Worm (Caenorhabditis elegans): ENCODE results near the gene B0001.2.

The B0001.2 gene

DNA sequence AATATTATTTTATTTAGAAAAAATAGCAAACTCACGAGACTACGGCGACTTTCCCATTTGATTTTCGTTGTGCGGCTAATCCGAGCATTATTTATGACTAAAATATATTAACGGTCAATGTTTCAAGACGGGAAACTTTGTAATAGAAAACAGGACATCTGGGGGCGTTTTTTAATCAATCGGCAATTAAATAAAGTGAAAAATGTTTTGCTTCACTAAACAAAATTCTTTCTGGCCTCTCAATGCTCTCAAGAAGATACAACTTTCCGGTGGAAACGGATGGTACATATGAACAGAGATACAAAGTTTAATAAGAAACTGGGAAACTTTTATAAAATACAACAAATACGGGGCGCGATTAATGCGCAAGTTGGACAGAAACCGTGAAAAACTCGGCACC is at the start of gene B0001.2:
TSS of gene B0001.2 (minus strand) at position 101 of the 400 bp plus-strand sequence.
- TF ChIP-seq sdc-2 (tag; optimal IDR thresholded peaks at IDR 0.05) = no peak
- TF ChIP-seq rnt-1 (tag; optimal IDR thresholded peaks at IDR 0.05) = no peak
- no peak for TF ChIP-seq gmeb-2 (tag; optimal IDR thresholded peaks at IDR 0.05)
- TF ChIP-seq dve-1 (tag; optimal IDR thresholded peaks at IDR 0.05) = no peak
- no peak for TF ChIP-seq madf-2 (tag; optimal IDR thresholded peaks at IDR 0.05)
- no peak for TF ChIP-seq ceh-9 (tag; optimal IDR thresholded peaks at IDR 0.05)
- no peak for TF ChIP-seq ceh-24 (tag; optimal IDR thresholded peaks at IDR 0.05)
- no peak for TF ChIP-seq pha-2 (tag; optimal IDR thresholded peaks at IDR 0.05)
- TF ChIP-seq hlh-8 (tag; optimal IDR thresholded peaks at IDR 0.05) = no peak
- TF ChIP-seq C38D4.7 (GFP tag; optimal IDR thresholded peaks at IDR 0.05) = no peak
- TF ChIP-seq nhr-11 (tag; optimal IDR thresholded peaks at IDR 0.05) = no peak
- TF ChIP-seq ztf-16 (tag; optimal IDR thresholded peaks at IDR 0.05) = no peak
- no peak for TF ChIP-seq ahr-1 (tag; optimal IDR thresholded peaks at IDR 0.05)
- no peak for TF ChIP-seq unc-3 (GFP tag; conservative IDR thresholded peaks at IDR 0.05)
- no peak for TF ChIP-seq unc-3 (tag; optimal IDR thresholded peaks at IDR 0.05)

DNA sequence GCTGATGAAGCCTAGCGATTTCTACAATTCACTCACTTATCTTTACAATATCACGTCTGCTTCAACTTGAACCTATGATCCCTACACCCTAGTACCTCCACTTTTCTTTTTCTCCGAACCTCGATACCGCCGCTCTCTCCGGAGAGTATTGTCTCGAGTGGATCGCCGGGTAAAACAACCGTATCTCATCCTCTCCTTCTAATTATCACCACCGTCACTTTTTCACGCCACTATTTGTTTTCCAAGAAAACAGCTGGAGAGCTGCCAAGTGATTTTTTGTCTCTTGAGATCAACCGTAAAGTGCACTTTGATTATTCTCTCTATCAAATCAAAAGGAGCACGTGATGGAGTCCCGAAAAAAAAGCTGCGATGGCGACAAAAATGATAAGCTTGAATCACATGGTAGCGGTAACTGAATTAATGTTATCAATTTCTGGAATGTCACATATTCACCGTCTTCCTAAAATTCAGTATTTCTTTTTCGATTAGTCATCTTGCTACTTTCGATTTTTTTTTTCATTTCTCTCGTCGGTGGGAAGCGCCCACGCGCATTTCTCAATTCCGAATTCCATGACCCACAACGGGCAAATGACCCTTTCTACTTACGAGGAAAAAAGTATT is 48.9 kb upstream of the B0001.2 start:
- TF ChIP-seq ttx-3 (tag; optimal IDR thresholded peaks at IDR 0.05) = no peak

DNA sequence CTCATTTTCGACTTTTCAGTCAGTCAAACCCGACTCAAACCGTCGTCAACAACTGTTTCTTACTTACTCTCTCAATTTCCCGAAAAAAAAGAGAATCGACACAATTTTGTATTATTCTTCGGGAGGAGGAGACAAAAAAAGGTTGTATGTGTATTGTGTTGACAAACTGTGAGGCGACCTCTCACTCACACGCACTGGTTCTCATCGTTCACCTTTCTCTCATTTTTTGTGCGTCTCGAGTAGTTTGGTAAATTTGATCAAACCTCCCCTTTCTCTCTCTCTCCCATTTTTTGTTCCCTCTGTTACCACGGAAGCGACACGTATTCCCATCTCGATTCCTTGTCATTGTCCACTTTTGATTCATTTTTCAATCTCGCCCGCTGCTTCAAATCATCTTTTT is 48.0 kb upstream of the B0001.2 start:
- TF ChIP-seq pqm-1 (tag; optimal IDR thresholded peaks at IDR 0.05) (no peak), pat-9 (tag; optimal IDR thresholded peaks at IDR 0.05) (no peak), tbx-7 (tag; optimal IDR thresholded peaks at IDR 0.05) (no peak), ceh-31 (tag; optimal IDR thresholded peaks at IDR 0.05) (no peak), K09A11.1 (tag; optimal IDR thresholded peaks at IDR 0.05; ENCODE audit: insufficient read depth) (no peak), ceh-45 (GFP tag; IDR thresholded peaks at IDR 0.05) (no peak), ets-4 (tag; optimal IDR thresholded peaks at IDR 0.05) (no peak), unc-55 (GFP tag; optimal IDR thresholded peaks at IDR 0.05) (no peak), ceh-18 (tag; optimal IDR thresholded peaks at IDR 0.05) (no peak), ceh-9 (tag; optimal IDR thresholded peaks at IDR 0.05) (no peak), pax-1 (tag; optimal IDR thresholded peaks at IDR 0.05) (no peak), tbx-2 (tag; optimal IDR thresholded peaks at IDR 0.05) (no peak)

- TF ChIP-seq elt-2 (tag; optimal IDR thresholded peaks at IDR 0.05) (peak; percentile 76), ceh-2 (tag; optimal IDR thresholded peaks at IDR 0.05) (no peak)
Observed at ce11 chrIV:12197679-12198078, 46.9 kb upstream of the B0001.2 start.

DNA sequence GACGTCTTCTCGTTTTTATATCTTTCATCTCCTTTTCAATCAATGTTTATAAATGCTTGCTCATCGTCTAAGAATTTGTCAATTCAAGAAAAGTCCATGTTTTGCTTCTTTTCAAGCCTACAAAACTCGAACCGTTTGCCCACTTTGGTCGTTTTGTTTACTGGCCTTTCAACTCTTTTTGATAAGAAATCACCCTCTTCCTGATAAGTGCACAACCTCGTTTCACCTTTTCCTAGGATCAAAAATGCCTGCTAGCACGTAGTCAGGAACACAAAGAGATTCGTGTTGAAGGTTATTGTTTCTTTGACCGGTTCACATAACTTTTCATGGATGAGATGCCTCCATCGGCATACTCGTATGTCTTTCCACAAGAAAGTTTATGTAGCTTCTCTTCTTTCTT is 45.8 kb upstream of the B0001.2 start:
- TF ChIP-seq sdc-2 (tag; optimal IDR thresholded peaks at IDR 0.05) = no peak
- no peak for TF ChIP-seq lin-11 (tag; optimal IDR thresholded peaks at IDR 0.05)
- no peak for TF ChIP-seq mec-3 (tag; optimal IDR thresholded peaks at IDR 0.05; ENCODE audit: borderline replicate concordance)
- no peak for TF ChIP-seq unc-3 (GFP tag; conservative IDR thresholded peaks at IDR 0.05)
- no peak for TF ChIP-seq unc-3 (tag; optimal IDR thresholded peaks at IDR 0.05)
- TF ChIP-seq elt-2 (tag; optimal IDR thresholded peaks at IDR 0.05) = peak; percentile 36

ce11 chrIV:12194668-12195067 is 43.9 kb upstream of the B0001.2 start:
- TF ChIP-seq fkh-6 (tag; optimal IDR thresholded peaks at IDR 0.05) = no peak
- TF ChIP-seq zip-5 (tag; optimal IDR thresholded peaks at IDR 0.05) = no peak
- TF ChIP-seq nhr-232 (tag; optimal IDR thresholded peaks at IDR 0.05) = no peak
- no peak for TF ChIP-seq sox-4 (tag; optimal IDR thresholded peaks at IDR 0.05)
- TF ChIP-seq ceh-31 (tag; optimal IDR thresholded peaks at IDR 0.05) = no peak
- no peak for TF ChIP-seq Y22D7AL.16 (tag; optimal IDR thresholded peaks at IDR 0.05)
- TF ChIP-seq gmeb-2 (tag; optimal IDR thresholded peaks at IDR 0.05) = no peak
- no peak for TF ChIP-seq ceh-9 (tag; optimal IDR thresholded peaks at IDR 0.05)
- no peak for TF ChIP-seq unc-3 (GFP tag; conservative IDR thresholded peaks at IDR 0.05)
- no peak for TF ChIP-seq unc-3 (tag; optimal IDR thresholded peaks at IDR 0.05)
- TF ChIP-seq C38D4.7 (GFP tag; optimal IDR thresholded peaks at IDR 0.05) = no peak
- no peak for TF ChIP-seq ref-2 (tag; optimal IDR thresholded peaks at IDR 0.05)
- no peak for TF ChIP-seq K02D7.2 (tag; optimal IDR thresholded peaks at IDR 0.05)
- no peak for TF ChIP-seq dmd-4 (tag; optimal IDR thresholded peaks at IDR 0.05; ENCODE audit: borderline replicate concordance)
- no peak for TF ChIP-seq T23F11.4 (GFP tag; optimal IDR thresholded peaks at IDR 0.05)
- no peak for TF ChIP-seq ceh-6 (GFP tag; optimal IDR thresholded peaks at IDR 0.05)
- TF ChIP-seq ceh-45 (GFP tag; IDR thresholded peaks at IDR 0.05) = no peak
- no peak for TF ChIP-seq ttx-3 (tag; optimal IDR thresholded peaks at IDR 0.05)

All from whole organism, late embryonic.